Fruit fly (Drosophila melanogaster): ENCODE measurements around the gene DIP-iota.

DIP-iota gene

dm6 chr2L:6643218-6643756, 21.8 kb upstream of the DIP-iota start (continued):
- TF ChIP-seq prd (optimal IDR thresholded peaks at IDR 0.05) = no peak
- no peak for TF ChIP-seq prd (GFP tag; IDR thresholded peaks at IDR 0.05)
- TF ChIP-seq CG6175 (GFP tag; IDR thresholded peaks at IDR 0.05) = no peak
- TF ChIP-seq CG14014 (GFP tag; IDR thresholded peaks at IDR 0.05) = no peak
- TF ChIP-seq Atf3 (GFP tag; optimal IDR thresholded peaks at IDR 0.05) = no peak
- TF ChIP-seq Six4 (GFP tag; optimal IDR thresholded peaks at IDR 0.05) = no peak
- peak; percentile 60 for TF ChIP-seq CG7987 (GFP tag; optimal IDR thresholded peaks at IDR 0.05)
- no peak for TF ChIP-seq CG31365 (tag; optimal IDR thresholded peaks at IDR 0.05)
- no peak for TF ChIP-seq ap (GFP tag; IDR thresholded peaks at IDR 0.05)
- TF ChIP-seq Hr39 (optimal IDR thresholded peaks at IDR 0.05) = no peak
- TF ChIP-seq YL-1 (GFP tag; optimal IDR thresholded peaks at IDR 0.05) = no peak
- TF ChIP-seq ind (GFP tag; optimal IDR thresholded peaks at IDR 0.05) = no peak
- no peak for TF ChIP-seq tgo (GFP tag; IDR thresholded peaks at IDR 0.05)
- TF ChIP-seq H15 (GFP tag; IDR thresholded peaks at IDR 0.05) = no peak
- TF ChIP-seq CG17568 (GFP tag; optimal IDR thresholded peaks at IDR 0.05) = no peak
- no peak for TF ChIP-seq en (GFP tag; optimal IDR thresholded peaks at IDR 0.05)
- no peak for TF ChIP-seq jumu (GFP tag; optimal IDR thresholded peaks at IDR 0.05)
- no peak for TF ChIP-seq lbe (GFP tag; optimal IDR thresholded peaks at IDR 0.05)
- TF ChIP-seq CG18011 (GFP tag; optimal IDR thresholded peaks at IDR 0.05) = no peak
- no peak for TF ChIP-seq pho (GFP tag; optimal IDR thresholded peaks at IDR 0.05)
- TF ChIP-seq CG15514 (GFP tag; optimal IDR thresholded peaks at IDR 0.05) = no peak
- TF ChIP-seq aop (GFP tag; IDR thresholded peaks at IDR 0.05) = no peak
- TF ChIP-seq CG4707 (GFP tag; optimal IDR thresholded peaks at IDR 0.05) = no peak
- TF ChIP-seq bsh (GFP tag; optimal IDR thresholded peaks at IDR 0.05) = no peak
- no peak for TF ChIP-seq CG18619 (GFP tag; optimal IDR thresholded peaks at IDR 0.05)
- no peak for TF ChIP-seq MBD-R2 (GFP tag; IDR thresholded peaks at IDR 0.05)
- no peak for TF ChIP-seq ci (GFP tag; IDR thresholded peaks at IDR 0.05)
- TF ChIP-seq grn (GFP tag; optimal IDR thresholded peaks at IDR 0.05) = peak; percentile 80
- no peak for TF ChIP-seq NC2α (GFP tag; optimal IDR thresholded peaks at IDR 0.05)
- no peak for TF ChIP-seq CG8765 (GFP tag; IDR thresholded peaks at IDR 0.05)
- TF ChIP-seq sd (tag; optimal IDR thresholded peaks at IDR 0.05) = peak; percentile 35
- TF ChIP-seq CG10979 (tag; optimal IDR thresholded peaks at IDR 0.05) = no peak
- TF ChIP-seq CG34224 (GFP tag; IDR thresholded peaks at IDR 0.05; ENCODE audit: partially characterized antibody) = no peak
- no peak for TF ChIP-seq CG15601 (tag; optimal IDR thresholded peaks at IDR 0.05)
- TF ChIP-seq CG13894 (tag; optimal IDR thresholded peaks at IDR 0.05) = no peak
- no peak for TF ChIP-seq NC2β (GFP tag; optimal IDR thresholded peaks at IDR 0.05)
- TF ChIP-seq CG1647 (GFP tag; optimal IDR thresholded peaks at IDR 0.05) = no peak
- TF ChIP-seq Ets97D (GFP tag; optimal IDR thresholded peaks at IDR 0.05) = no peak
- no peak for TF ChIP-seq H2.0 (GFP tag; IDR thresholded peaks at IDR 0.05)
- TF ChIP-seq Elba2 (GFP tag; optimal IDR thresholded peaks at IDR 0.05) = no peak
- TF ChIP-seq CG3163 (GFP tag; optimal IDR thresholded peaks at IDR 0.05) = no peak
- TF ChIP-seq CG10543 (GFP tag; optimal IDR thresholded peaks at IDR 0.05) = no peak
- no peak for TF ChIP-seq crc (GFP tag; optimal IDR thresholded peaks at IDR 0.05)
- no peak for TF ChIP-seq Sox102F (GFP tag; optimal IDR thresholded peaks at IDR 0.05)
- TF ChIP-seq ranshi (GFP tag; IDR thresholded peaks at IDR 0.05) = no peak
- TF ChIP-seq luna (GFP tag; optimal IDR thresholded peaks at IDR 0.05) = no peak
- TF ChIP-seq sug (tag; optimal IDR thresholded peaks at IDR 0.05) = peak; percentile 37
- peak; percentile 29 for TF ChIP-seq CG34376 (GFP tag; optimal IDR thresholded peaks at IDR 0.05)
- TF ChIP-seq Jarid2 (GFP tag; optimal IDR thresholded peaks at IDR 0.05) = no peak
- peak; percentile 56 for TF ChIP-seq lab (GFP tag; optimal IDR thresholded peaks at IDR 0.05)
- TF ChIP-seq CG3281 (GFP tag; optimal IDR thresholded peaks at IDR 0.05) = peak; percentile 10
- no peak for TF ChIP-seq CG12236 (GFP tag; optimal IDR thresholded peaks at IDR 0.05)
